Worm (Caenorhabditis elegans) whole organism, mixed stage, embryonic: ENCODE data around the gene clec-167.

ENCODE experiments used
- M03D4.4 ChIP-seq: sonication (generic microtip); optimal IDR thresholded peaks from 2 replicates; lab custom pipeline; 2017; ENCODE audit warnings: mild to moderate bottlenecking, missing genetic modification characterization, missing compliant biosample characterization
- bed-3 ChIP-seq: fragments of 200-800 bp; sonication (Bioruptor generic); optimal IDR thresholded peaks from 3 replicates; lab custom pipeline; 2018; ENCODE audit warnings: mild to moderate bottlenecking, missing genetic modification characterization, moderate library complexity, missing compliant biosample characterization
- blmp-1 ChIP-seq: fragments of 150-350 bp; optimal IDR thresholded peaks from 2 replicates; lab custom pipeline; 2014; ENCODE audit warnings: missing biosample characterization, missing genetic modification characterization
- ceh-39 ChIP-seq: fragments of 150-350 bp; optimal IDR thresholded peaks from 2 replicates; lab custom pipeline; 2014; ENCODE audit warnings: missing biosample characterization, missing genetic modification characterization
- ceh-43 ChIP-seq: fragments of 200-800 bp; sonication (Bioruptor generic); optimal IDR thresholded peaks from 2 replicates; lab custom pipeline; 2018; ENCODE audit warnings: mild to moderate bottlenecking, missing genetic modification characterization, moderate library complexity, missing compliant biosample characterization
- ceh-83 ChIP-seq: fragments of 200-800 bp; sonication (Bioruptor generic); optimal IDR thresholded peaks from 2 replicates; lab custom pipeline; 2018; ENCODE audit warnings: mild to moderate bottlenecking, missing genetic modification characterization, missing compliant biosample characterization
- ces-1 ChIP-seq: fragments of 150-350 bp; optimal IDR thresholded peaks from 2 replicates; lab custom pipeline; 2014; ENCODE audit warnings: missing biosample characterization, missing genetic modification reagents, missing genetic modification characterization
- cnd-1 ChIP-seq: fragments of 200-800 bp; sonication (Bioruptor generic); optimal IDR thresholded peaks from 2 replicates; lab custom pipeline; 2018; ENCODE audit warnings: mild to moderate bottlenecking, missing genetic modification characterization, missing compliant biosample characterization
- drap-1 ChIP-seq: fragments of 200-800 bp; sonication (Bioruptor generic); optimal IDR thresholded peaks from 3 replicates; lab custom pipeline; 2018; ENCODE audit warnings: mild to moderate bottlenecking, missing genetic modification characterization, missing compliant biosample characterization
- elt-3 ChIP-seq: fragments of 150-350 bp; optimal IDR thresholded peaks from 2 replicates; lab custom pipeline; 2014; ENCODE audit warnings: missing biosample characterization, missing genetic modification characterization
- flh-1 ChIP-seq: fragments of 200-800 bp; sonication (Bioruptor generic); optimal IDR thresholded peaks from 2 replicates; lab custom pipeline; 2018; ENCODE audit warnings: mild to moderate bottlenecking, missing genetic modification characterization, moderate library complexity, missing compliant biosample characterization
- hlh-1 ChIP-seq: fragments of 150-350 bp; optimal IDR thresholded peaks from 2 replicates; lab custom pipeline; 2014; ENCODE audit warnings: missing biosample characterization, missing genetic modification reagents, missing genetic modification characterization
- lin-13 ChIP-seq: fragments of 150-350 bp; optimal IDR thresholded peaks from 2 replicates; lab custom pipeline; 2014; ENCODE audit warnings: missing biosample characterization, missing genetic modification characterization
- lin-32 ChIP-seq: fragments of 200-800 bp; sonication (Bioruptor generic); optimal IDR thresholded peaks from 2 replicates; lab custom pipeline; 2018; ENCODE audit warnings: mild to moderate bottlenecking, missing genetic modification characterization, missing compliant biosample characterization
- lsy-2 ChIP-seq: fragments of 150-350 bp; optimal IDR thresholded peaks from 2 replicates; lab custom pipeline; 2014; ENCODE audit warnings: missing biosample characterization, missing genetic modification characterization
- mab-5 ChIP-seq: fragments of 150-350 bp; optimal IDR thresholded peaks from 2 replicates; lab custom pipeline; 2014; ENCODE audit warnings: missing biosample characterization, missing genetic modification characterization
- mep-1 ChIP-seq: fragments of 150-350 bp; optimal IDR thresholded peaks from 2 replicates; lab custom pipeline; 2017; ENCODE audit warnings: missing biosample characterization, missing genetic modification reagents, missing genetic modification characterization, inconsistent platforms
- mls-2 ChIP-seq: sonication (generic microtip); optimal IDR thresholded peaks from 2 replicates; lab custom pipeline; 2016; ENCODE audit warnings: mild to moderate bottlenecking, missing genetic modification characterization, moderate library complexity, missing compliant biosample characterization
- nhr-12 ChIP-seq: fragments of 150-350 bp; optimal IDR thresholded peaks from 2 replicates; lab custom pipeline; 2014; ENCODE audit warnings: missing biosample characterization, missing genetic modification characterization
- nhr-237 ChIP-seq: fragments of 150-350 bp; optimal IDR thresholded peaks from 2 replicates; lab custom pipeline; 2014; ENCODE audit warnings: missing biosample characterization, missing genetic modification characterization
- nhr-76 ChIP-seq: sonication (generic microtip); optimal IDR thresholded peaks from 2 replicates; lab custom pipeline; 2017; ENCODE audit warnings: missing biosample characterization, missing genetic modification characterization
- pha-4 ChIP-seq: fragments of 150-350 bp; optimal IDR thresholded peaks from 2 replicates; lab custom pipeline; 2018; ENCODE audit warnings: missing biosample characterization, missing genetic modification reagents, missing genetic modification characterization
- sem-2 ChIP-seq: fragments of 200-800 bp; sonication (Bioruptor generic); optimal IDR thresholded peaks from 2 replicates; lab custom pipeline; 2018; ENCODE audit warnings: mild to moderate bottlenecking, missing genetic modification characterization, missing compliant biosample characterization
- snpc-4 ChIP-seq: fragments of 150-350 bp; optimal IDR thresholded peaks from 2 replicates; lab custom pipeline; 2014; ENCODE audit warnings: missing biosample characterization, missing genetic modification characterization
- sptf-1 ChIP-seq: sonication (generic microtip); optimal IDR thresholded peaks from 2 replicates; lab custom pipeline; 2017; ENCODE audit warnings: mild to moderate bottlenecking, missing genetic modification characterization, moderate library complexity, missing compliant biosample characterization
- tbx-8 ChIP-seq: fragments of 200-800 bp; sonication (Bioruptor generic); optimal IDR thresholded peaks from 2 replicates; lab custom pipeline; 2018; ENCODE audit warnings: mild to moderate bottlenecking, missing genetic modification characterization, moderate library complexity, missing compliant biosample characterization
- unc-39 ChIP-seq: fragments of 150-350 bp; optimal IDR thresholded peaks from 2 replicates; lab custom pipeline; 2014; ENCODE audit warnings: missing biosample characterization, missing genetic modification characterization
- unc-62 ChIP-seq: fragments of 150-350 bp; optimal IDR thresholded peaks from 2 replicates; lab custom pipeline; 2014; ENCODE audit warnings: missing biosample characterization, missing genetic modification reagents, missing genetic modification characterization
- zip-8 ChIP-seq: fragments of 150-350 bp; optimal IDR thresholded peaks from 2 replicates; lab custom pipeline; 2014; ENCODE audit warnings: missing biosample characterization, missing genetic modification characterization
- ztf-11 ChIP-seq: fragments of 150-350 bp; optimal IDR thresholded peaks from 2 replicates; lab custom pipeline; 2014; ENCODE audit warnings: missing biosample characterization, missing genetic modification characterization

The clec-167 gene

DNA sequence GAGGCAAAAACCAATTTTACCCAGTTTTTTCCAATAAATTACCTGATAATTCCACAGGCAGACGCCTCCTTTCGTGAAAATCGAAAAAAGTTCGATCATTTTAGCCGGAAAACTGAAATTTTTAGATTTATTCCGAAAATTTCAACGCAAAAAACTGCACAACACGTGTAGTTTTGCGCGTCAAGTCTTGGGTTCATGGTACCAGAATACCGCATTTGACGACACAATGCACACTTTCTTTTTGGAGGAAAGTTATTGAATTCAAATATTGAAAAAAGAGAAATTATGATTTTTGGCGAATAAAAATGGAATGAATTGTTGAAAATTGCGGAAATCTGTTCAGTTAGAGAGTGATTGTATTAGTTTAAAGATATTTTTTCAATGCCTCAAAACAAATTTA is 15.8 kb downstream of the clec-167 start, which contains the start of gene F38A1.8:
Gene F38A1.8 (minus strand): TSS at position 167 of the 400 bp plus-strand sequence.
- no peak for TF ChIP-seq unc-39
- no peak for TF ChIP-seq ceh-83 (GFP tag; lab: Kevin White, UChicago)
- peak; percentile 32 for TF ChIP-seq pha-4 (tag; lab: Kevin White, UChicago)
- peak; percentile 36 for TF ChIP-seq mep-1 (tag; lab: Kevin White, UChicago)
- TF ChIP-seq lin-13 (tag; lab: Kevin White, UChicago): peak; percentile 51
- no peak for TF ChIP-seq elt-3
- TF ChIP-seq lsy-2 (tag; lab: Kevin White, UChicago): peak; percentile 64
- no peak for TF ChIP-seq mab-5 (tag; lab: Kevin White, UChicago)
- TF ChIP-seq tbx-8: no peak
- peak; percentile 64 for TF ChIP-seq nhr-237
- TF ChIP-seq, all 35 proteins: peak for 5

DNA sequence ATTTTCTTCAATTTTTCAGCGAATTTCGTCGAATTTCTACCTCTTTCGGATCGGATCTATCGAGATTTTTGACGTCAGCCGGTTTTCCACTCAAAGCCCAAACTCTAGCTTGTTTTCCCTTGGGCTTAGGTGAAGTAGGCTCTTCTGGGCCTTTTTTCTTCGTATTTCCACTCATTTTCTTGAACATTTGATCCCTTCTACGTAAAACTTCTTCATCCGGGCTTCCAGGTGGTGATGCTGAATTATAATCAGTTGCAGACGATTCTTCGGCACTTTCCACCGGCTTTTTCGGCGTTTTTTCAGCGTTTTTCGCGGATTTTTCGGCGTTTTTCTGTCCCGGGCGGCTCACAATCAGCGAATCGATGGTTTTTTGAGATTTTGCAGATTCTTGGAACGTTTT is 17.4 kb downstream of the clec-167 start:
- TF ChIP-seq bed-3 (no peak), nhr-12 (tag; lab: Kevin White, UChicago) (no peak), drap-1 (GFP tag; lab: Kevin White, UChicago) (no peak), nhr-237 (no peak), elt-3 (no peak), M03D4.4 (tag; lab: Kevin White, UChicago) (no peak), cnd-1 (no peak), mep-1 (tag; lab: Kevin White, UChicago) (no peak), unc-62 (no peak), unc-39 (no peak), ceh-83 (GFP tag; lab: Kevin White, UChicago) (no peak), ztf-11 (no peak), mls-2 (tag; lab: Kevin White, UChicago) (no peak), flh-1 (no peak)

DNA sequence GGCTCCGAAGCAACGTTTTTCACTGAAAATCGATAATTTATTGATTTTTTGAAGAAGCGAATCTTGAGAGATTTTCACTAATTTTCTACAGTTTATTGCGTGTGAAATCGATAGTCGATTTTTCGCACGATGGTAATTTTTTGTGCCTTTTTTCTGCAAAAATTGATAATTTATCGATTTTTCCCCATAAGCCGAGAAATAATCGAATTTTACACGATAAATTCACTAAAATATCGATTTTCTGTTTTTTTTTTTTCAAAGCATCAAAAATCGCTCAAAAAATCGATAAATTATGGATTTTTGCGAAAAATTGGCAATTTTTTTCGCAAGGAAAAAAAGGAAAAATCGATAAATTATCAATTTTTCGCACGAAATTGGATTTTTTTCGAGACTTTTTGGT is 19.7 kb downstream of the clec-167 start:
- no peak for TF ChIP-seq ces-1 (GFP tag; lab: Kevin White, UChicago)
- no peak for TF ChIP-seq nhr-237
- no peak for TF ChIP-seq M03D4.4 (tag; lab: Kevin White, UChicago)
- no peak for TF ChIP-seq sem-2 (GFP tag; lab: Kevin White, UChicago)
- no peak for TF ChIP-seq ceh-83 (GFP tag; lab: Kevin White, UChicago)
- no peak for TF ChIP-seq tbx-8

DNA sequence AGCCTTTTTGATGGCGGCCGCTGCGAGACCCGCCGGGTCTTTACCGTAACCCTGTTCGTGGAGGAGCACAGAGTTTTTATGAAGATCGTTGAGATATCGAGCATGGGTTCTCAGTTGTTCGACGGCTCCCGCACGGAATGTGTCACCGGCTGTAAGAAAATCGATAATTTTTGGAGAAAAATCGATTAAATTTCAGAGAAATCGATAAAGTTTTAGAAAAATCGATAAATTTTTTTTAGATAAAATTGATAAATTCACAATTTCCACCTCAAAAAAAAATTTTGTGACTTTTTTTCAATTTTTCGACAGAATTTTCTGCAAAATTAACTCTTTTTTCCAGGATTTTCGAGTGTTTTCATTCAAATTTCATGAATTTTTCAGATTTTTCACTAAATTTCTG is 20.8 kb downstream of the clec-167 start:
- TF ChIP-seq mep-1 (tag; lab: Kevin White, UChicago): no peak
- TF ChIP-seq drap-1 (GFP tag; lab: Kevin White, UChicago): no peak
- TF ChIP-seq lin-13 (tag; lab: Kevin White, UChicago): no peak
- TF ChIP-seq bed-3: no peak
- no peak for TF ChIP-seq ztf-11
- no peak for TF ChIP-seq ceh-39 (tag; lab: Kevin White, UChicago)
- no peak for TF ChIP-seq mab-5 (tag; lab: Kevin White, UChicago)
- TF ChIP-seq snpc-4 (tag; lab: Kevin White, UChicago): no peak
- TF ChIP-seq nhr-12 (tag; lab: Kevin White, UChicago): no peak
- TF ChIP-seq ceh-83 (GFP tag; lab: Kevin White, UChicago): no peak
- TF ChIP-seq unc-39: no peak
- TF ChIP-seq lin-32: no peak
- TF ChIP-seq sptf-1 (tag; lab: Kevin White, UChicago): no peak
- no peak for TF ChIP-seq zip-8 (tag; lab: Kevin White, UChicago)

DNA sequence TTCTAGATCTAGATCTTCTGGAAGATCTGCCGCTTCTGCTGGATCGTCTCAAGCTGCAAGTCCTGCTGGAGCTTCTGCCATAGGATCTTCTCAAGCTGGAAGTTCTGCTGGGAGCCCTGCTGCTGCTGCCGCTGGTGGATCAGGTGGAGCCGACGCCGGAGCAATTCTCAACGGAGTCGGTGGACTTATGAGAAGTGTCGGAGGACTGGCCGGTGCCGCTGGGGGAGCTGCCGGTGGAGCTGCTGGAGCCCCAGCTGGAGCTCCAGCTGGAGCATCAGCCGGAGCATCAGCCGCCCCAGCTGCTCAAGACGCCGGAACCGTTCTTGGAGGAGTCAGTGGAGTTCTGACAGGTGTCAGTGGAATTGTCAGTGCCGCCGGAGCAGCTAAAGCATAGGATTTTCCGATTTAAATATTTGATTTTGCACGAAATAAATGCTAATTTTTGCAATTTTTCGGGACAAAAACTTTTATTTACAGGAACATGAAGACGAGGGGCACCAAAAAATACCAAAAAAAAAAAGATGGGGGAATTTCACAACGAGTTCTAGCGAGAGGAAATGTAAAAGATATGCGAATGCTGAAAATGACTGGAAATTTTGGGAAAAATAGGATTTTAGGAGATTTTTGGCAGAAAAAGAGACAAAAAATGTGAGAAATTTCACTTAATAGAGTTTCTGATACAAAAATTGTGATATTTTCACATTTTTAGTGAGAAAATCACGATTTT is 22.9 kb downstream of the clec-167 start:
- no peak for TF ChIP-seq tbx-8
- no peak for TF ChIP-seq ceh-43 (GFP tag; lab: Kevin White, UChicago)
- TF ChIP-seq cnd-1: no peak

DNA sequence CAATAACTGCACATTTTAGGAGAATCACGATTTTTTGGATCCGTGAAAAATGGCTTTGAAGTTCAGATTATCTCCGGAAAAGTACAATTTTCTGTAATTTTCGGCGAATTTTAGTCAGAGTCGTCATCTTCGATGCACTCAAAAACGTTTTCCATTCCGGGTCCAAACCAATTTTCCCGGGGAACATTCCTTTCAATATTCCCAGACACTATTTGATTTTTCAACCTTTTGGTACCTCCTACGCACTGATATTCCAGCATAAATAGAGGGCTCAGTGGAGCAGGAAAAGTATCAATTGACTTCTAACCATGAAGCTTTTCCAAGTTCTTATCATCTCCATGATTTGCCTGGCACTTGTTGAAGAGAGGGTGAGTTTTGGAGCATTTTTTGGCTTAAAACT is 23.9 kb downstream of the clec-167 start, which contains the start of gene W09G12.6:
Gene W09G12.6 (plus strand): TSS at position 301 of the 400 bp plus-strand sequence.
- TF ChIP-seq tbx-8: no peak
- no peak for TF ChIP-seq ceh-39 (tag; lab: Kevin White, UChicago)
- TF ChIP-seq nhr-76 (tag; lab: Kevin White, UChicago): no peak
- no peak for TF ChIP-seq lsy-2 (tag; lab: Kevin White, UChicago)
- no peak for TF ChIP-seq cnd-1
- TF ChIP-seq mls-2 (tag; lab: Kevin White, UChicago): no peak
- TF ChIP-seq flh-1: no peak
- no peak for TF ChIP-seq blmp-1
- no peak for TF ChIP-seq unc-39
- TF ChIP-seq bed-3: no peak
- no peak for TF ChIP-seq hlh-1
